Worm (Caenorhabditis elegans): ENCODE results near the gene F38H12.5.

The F38H12.5 gene

DNA sequence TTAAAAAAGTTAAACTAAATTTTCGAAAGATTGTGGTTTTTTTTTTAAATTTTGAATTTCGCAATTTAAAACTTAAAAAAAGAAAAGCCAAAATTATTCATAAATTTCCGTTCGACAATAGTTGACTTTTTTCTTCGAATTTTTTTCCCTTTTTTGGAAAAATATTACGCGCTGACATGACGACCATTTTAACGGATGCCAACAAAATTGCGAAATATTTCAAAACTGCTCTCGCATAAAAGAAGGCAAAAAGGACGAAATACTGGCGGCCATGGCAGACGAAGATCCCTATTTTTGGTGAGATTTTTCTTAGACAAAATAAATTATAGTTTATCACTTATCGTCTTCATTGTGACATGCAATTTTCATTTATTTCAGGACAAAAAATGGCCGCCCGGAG lies 44.3 kb downstream of the F38H12.5 start:
- TF ChIP-seq tbx-8 (GFP tag; optimal IDR thresholded peaks at IDR 0.05) (no peak), mls-2 (tag; optimal IDR thresholded peaks at IDR 0.05) (no peak), elt-3 (tag; optimal IDR thresholded peaks at IDR 0.05) (no peak), mab-5 (tag; optimal IDR thresholded peaks at IDR 0.05) (no peak), ces-1 (GFP tag; optimal IDR thresholded peaks at IDR 0.05) (no peak), bed-3 (GFP tag; optimal IDR thresholded peaks at IDR 0.05) (no peak), ceh-83 (GFP tag; optimal IDR thresholded peaks at IDR 0.05) (no peak), flh-1 (GFP tag; optimal IDR thresholded peaks at IDR 0.05) (no peak), zip-8 (tag; optimal IDR thresholded peaks at IDR 0.05) (no peak), ceh-43 (GFP tag; optimal IDR thresholded peaks at IDR 0.05) (no peak), hlh-1 (tag; optimal IDR thresholded peaks at IDR 0.05) (no peak), mep-1 (tag; optimal IDR thresholded peaks at IDR 0.05) (no peak)

DNA sequence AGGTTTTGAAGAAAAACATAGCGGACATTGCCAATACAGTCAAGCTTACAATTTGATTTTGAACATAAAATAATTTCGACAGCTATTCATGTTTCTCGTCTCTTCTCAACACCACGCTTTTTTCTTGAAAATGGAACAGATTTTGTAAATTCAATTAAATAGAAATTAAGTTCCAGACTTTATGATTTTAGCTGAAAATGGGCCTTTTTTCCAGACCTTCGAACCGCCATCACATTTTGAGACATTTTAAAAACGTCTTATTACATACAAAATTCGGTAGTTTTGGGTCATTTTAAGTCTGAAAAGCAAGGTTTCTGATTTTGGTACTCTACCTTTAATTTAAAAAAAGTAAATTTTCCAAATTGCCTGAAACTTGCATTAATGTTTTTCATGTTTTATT lies 44.7 kb downstream of the F38H12.5 start, which contains the start of gene C49G7.12:
Gene C49G7.12 (plus strand): TSS at position 301 of the 400 bp plus-strand sequence.
- TF ChIP-seq cnd-1 (tag; optimal IDR thresholded peaks at IDR 0.05) = no peak
- TF ChIP-seq unc-39 (tag; optimal IDR thresholded peaks at IDR 0.05) = no peak
- no peak for TF ChIP-seq ztf-11 (tag; optimal IDR thresholded peaks at IDR 0.05)
- no peak for TF ChIP-seq sptf-1 (tag; optimal IDR thresholded peaks at IDR 0.05)
- TF ChIP-seq ceh-83 (GFP tag; optimal IDR thresholded peaks at IDR 0.05) = no peak
- TF ChIP-seq nhr-76 (tag; optimal IDR thresholded peaks at IDR 0.05) = no peak
- TF ChIP-seq snpc-4 (tag; optimal IDR thresholded peaks at IDR 0.05) = no peak
- TF ChIP-seq nhr-2 (tag; optimal IDR thresholded peaks at IDR 0.05) = no peak
- no peak for TF ChIP-seq ceh-39 (tag; optimal IDR thresholded peaks at IDR 0.05)
- no peak for TF ChIP-seq bed-3 (GFP tag; optimal IDR thresholded peaks at IDR 0.05)
- TF ChIP-seq sem-2 (GFP tag; optimal IDR thresholded peaks at IDR 0.05) = no peak
- no peak for TF ChIP-seq lsy-2 (tag; optimal IDR thresholded peaks at IDR 0.05)
- TF ChIP-seq M03D4.4 (tag; optimal IDR thresholded peaks at IDR 0.05) = no peak
- TF ChIP-seq mls-2 (tag; optimal IDR thresholded peaks at IDR 0.05) = no peak
- no peak for TF ChIP-seq elt-3 (tag; optimal IDR thresholded peaks at IDR 0.05)
- no peak for TF ChIP-seq zip-8 (tag; optimal IDR thresholded peaks at IDR 0.05)
- TF ChIP-seq pha-4 (tag; optimal IDR thresholded peaks at IDR 0.05) = no peak
- TF ChIP-seq elt-1 (tag; optimal IDR thresholded peaks at IDR 0.05; ENCODE audit: borderline replicate concordance, insufficient read depth) = no peak

DNA sequence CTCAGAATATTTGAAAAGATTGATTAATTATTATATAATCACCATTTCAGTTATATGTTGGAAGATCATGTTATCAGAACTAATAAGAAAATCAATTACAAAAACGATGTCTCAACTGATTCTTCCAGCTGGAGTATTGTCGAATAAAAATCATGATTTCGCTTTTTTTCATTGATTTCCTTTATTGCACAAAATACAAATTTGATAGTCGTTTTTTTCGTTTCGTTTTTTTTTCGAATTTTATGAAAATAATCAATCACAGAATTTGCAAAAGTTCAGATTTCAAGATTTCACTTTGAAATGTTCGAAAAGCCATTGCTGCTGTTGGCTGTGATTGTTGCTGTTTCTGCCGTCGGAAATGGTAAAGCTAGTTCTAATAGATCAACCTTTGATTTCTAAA lies 47.0 kb downstream of the F38H12.5 start, which contains the start of gene C49G7.13:
Gene C49G7.13 (plus strand): TSS at position 301 of the 400 bp plus-strand sequence.
- TF ChIP-seq nhr-12 (tag; optimal IDR thresholded peaks at IDR 0.05) (no peak), sptf-1 (tag; optimal IDR thresholded peaks at IDR 0.05) (no peak)

DNA sequence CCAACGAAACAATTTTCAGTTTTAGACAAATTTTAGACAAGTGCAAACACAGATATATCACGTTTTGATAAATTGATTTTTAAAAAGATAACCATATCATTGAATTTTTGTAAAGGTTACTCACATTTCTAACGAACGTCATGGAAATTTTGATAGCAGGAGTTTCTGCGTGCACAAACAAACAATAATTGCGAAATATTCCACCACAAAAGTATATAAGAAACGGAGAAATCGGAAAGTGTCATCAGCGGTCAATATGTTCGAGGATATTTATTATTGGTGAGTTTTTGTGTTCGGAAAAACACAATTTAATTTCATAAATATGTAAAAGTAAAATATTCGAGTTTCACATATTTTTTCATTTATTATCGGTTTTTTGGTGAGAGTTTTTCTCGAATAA lies 48.5 kb downstream of the F38H12.5 start, which contains the start of gene C49G7.7:
Gene C49G7.7 (plus strand): TSS at position 174 of the 400 bp plus-strand sequence.
- TF ChIP-seq drap-1 (GFP tag; optimal IDR thresholded peaks at IDR 0.05) = no peak
- TF ChIP-seq pha-4 (tag; optimal IDR thresholded peaks at IDR 0.05) = no peak
- no peak for TF ChIP-seq snpc-4 (tag; optimal IDR thresholded peaks at IDR 0.05)
- no peak for TF ChIP-seq ceh-39 (tag; optimal IDR thresholded peaks at IDR 0.05)

DNA sequence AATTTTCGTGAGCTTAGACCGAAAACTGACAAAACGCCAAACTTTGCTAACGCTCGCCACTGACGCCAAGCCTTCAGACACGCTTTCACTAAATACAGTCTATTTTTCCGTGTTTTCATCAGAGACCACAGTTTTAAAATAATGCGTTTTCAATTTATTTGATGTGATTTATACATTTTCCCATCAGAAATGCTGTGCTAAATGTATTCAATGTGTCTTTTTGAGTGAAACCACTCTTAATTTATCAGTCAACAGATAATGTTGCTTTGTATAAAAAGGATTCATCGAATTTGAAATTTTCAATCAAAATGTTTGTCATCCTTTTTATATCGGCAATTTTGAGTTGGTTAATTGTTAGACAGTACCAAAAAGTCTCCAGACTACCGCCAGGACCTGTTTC lies 51.5 kb downstream of the F38H12.5 start, which contains the start of gene cyp-35A4:
Gene cyp-35A4 (plus strand): TSS at position 301 of the 400 bp plus-strand sequence.
- TF ChIP-seq unc-39 (tag; optimal IDR thresholded peaks at IDR 0.05) (no peak), ces-1 (GFP tag; optimal IDR thresholded peaks at IDR 0.05) (no peak)

All from whole organism, mixed stage, embryonic.